Worm (Caenorhabditis elegans) whole organism, L1 larva: ENCODE results near the gene Y7A5A.24.

Experiments
- C04F5.9 ChIP-seq: sonication (generic microtip); optimal IDR thresholded peaks from 2 replicates; lab custom pipeline; 2016; ENCODE audit warnings: missing genetic modification characterization, missing compliant biosample characterization
- C16A3.4 ChIP-seq: fragments of 150-350 bp; optimal IDR thresholded peaks from 2 replicates; lab custom pipeline; 2014; ENCODE audit warnings: missing biosample characterization, missing genetic modification characterization
- aha-1 ChIP-seq: fragments of 150-350 bp; optimal IDR thresholded peaks from 2 replicates; lab custom pipeline; 2014; ENCODE audit warnings: missing biosample characterization, missing genetic modification characterization
- aly-2 ChIP-seq: fragments of 150-350 bp; optimal IDR thresholded peaks from 2 replicates; lab custom pipeline; 2014; ENCODE audit warnings: missing biosample characterization, missing genetic modification characterization
- blmp-1 ChIP-seq: fragments of 150-350 bp; optimal IDR thresholded peaks from 2 replicates; lab custom pipeline; 2014; ENCODE audit warnings: missing biosample characterization, missing genetic modification characterization
- ceh-8 ChIP-seq: fragments of 200-800 bp; sonication (Bioruptor generic); optimal IDR thresholded peaks from 2 replicates; lab custom pipeline; 2018; ENCODE audit warnings: mild to moderate bottlenecking, missing genetic modification characterization, moderate library complexity, missing compliant biosample characterization
- dsc-1 ChIP-seq: sonication (generic microtip); optimal IDR thresholded peaks from 2 replicates; lab custom pipeline; 2016; ENCODE audit warnings: mild to moderate bottlenecking, missing genetic modification characterization, missing compliant biosample characterization
- efl-1 ChIP-seq, 4 experiments: fragments of 150-350 bp; optimal IDR thresholded peaks in 3 of 4; peaks in 1 of 4; 1 replicate in 1 of 4; 2 replicates in 3 of 4; lab custom pipeline; 2014; ENCODE audit warnings: missing biosample characterization in 2 of 4, missing genetic modification characterization in 2 of 4, missing genetic modification reagents in 2 of 4
- egl-27 ChIP-seq, 2 experiments: fragments of 150-350 bp in 1 of 2; sonication (generic microtip); optimal IDR thresholded peaks; 3 replicates each; lab custom pipeline; 2017 to 2018; ENCODE audit warnings: missing biosample characterization in 2 of 2, missing genetic modification characterization in 2 of 2, missing genetic modification reagents in 2 of 2
- elt-2 ChIP-seq: sonication (generic microtip); optimal IDR thresholded peaks from 2 replicates; lab custom pipeline; 2016; ENCODE audit warnings: missing genetic modification characterization, mild to moderate bottlenecking, inconsistent platforms, missing compliant biosample characterization, missing genetic modification reagents
- elt-3 ChIP-seq, 6 experiments: fragments of 150-350 bp in 1 of 6; sonication (generic microtip); optimal IDR thresholded peaks; 2 replicates each; lab custom pipeline; 2017 to 2018; ENCODE audit warnings: missing biosample characterization in 6 of 6, missing genetic modification characterization in 6 of 6, inconsistent platforms in 1 of 6
- fkh-4 ChIP-seq: sonication (generic microtip); optimal IDR thresholded peaks from 2 replicates; lab custom pipeline; 2016; ENCODE audit warnings: missing compliant biosample characterization, missing genetic modification characterization, borderline replicate concordance
- grh-1 ChIP-seq: fragments of 200-800 bp; sonication (Bioruptor generic); IDR thresholded peaks from 2 replicates; pipeline ENCODE4 v1.3.6; 2022; ENCODE audit warnings: missing genetic modification reagents, missing genetic modification characterization, missing compliant biosample characterization
- hlh-17 ChIP-seq: fragments of 200-800 bp; sonication (Bioruptor generic); optimal IDR thresholded peaks from 2 replicates; lab custom pipeline; 2018; ENCODE audit warnings: missing genetic modification characterization, mild to moderate bottlenecking, missing compliant biosample characterization, moderate library complexity, borderline replicate concordance
- hpl-2 ChIP-seq: fragments of 150-350 bp; optimal IDR thresholded peaks from 2 replicates; lab custom pipeline; 2014; ENCODE audit warnings: missing biosample characterization, missing genetic modification reagents, missing genetic modification characterization
- irx-1 ChIP-seq: sonication (generic microtip); optimal IDR thresholded peaks from 2 replicates; lab custom pipeline; 2016; ENCODE audit warnings: missing genetic modification characterization, missing compliant biosample characterization
- isw-1 ChIP-seq: fragments of 200-800 bp; sonication (Bioruptor generic); IDR thresholded peaks from 2 replicates; pipeline ENCODE4 v1.3.6; 2022; ENCODE audit warnings: missing genetic modification characterization, missing compliant biosample characterization
- lin-14 ChIP-seq: fragments of 200-800 bp; sonication (Bioruptor generic); optimal IDR thresholded peaks from 2 replicates; lab custom pipeline; 2018; ENCODE audit warnings: mild to moderate bottlenecking, missing genetic modification characterization, moderate library complexity, missing compliant biosample characterization
- lin-15B ChIP-seq: fragments of 150-350 bp; sonication (generic microtip); optimal IDR thresholded peaks from 3 replicates; lab custom pipeline; 2014; ENCODE audit warnings: missing biosample characterization, missing genetic modification characterization
- lin-35 ChIP-seq, 2 experiments: fragments of 150-350 bp; optimal IDR thresholded peaks; 2 replicates each; lab custom pipeline; 2014; ENCODE audit warnings: missing biosample characterization in 2 of 2, missing genetic modification characterization in 2 of 2, missing genetic modification reagents in 2 of 2
- mab-9 ChIP-seq: fragments of 200-800 bp; sonication (Bioruptor generic); IDR thresholded peaks from 2 replicates; pipeline ENCODE4 v1.3.6; 2022; ENCODE audit warnings: missing genetic modification reagents, missing genetic modification characterization, missing compliant biosample characterization
- mef-2 ChIP-seq: fragments of 150-350 bp; optimal IDR thresholded peaks from 2 replicates; lab custom pipeline; 2014; ENCODE audit warnings: missing biosample characterization, missing genetic modification characterization
- mep-1 ChIP-seq: fragments of 150-350 bp; optimal IDR thresholded peaks from 2 replicates; lab custom pipeline; 2014; ENCODE audit warnings: missing biosample characterization, missing genetic modification characterization
- nhr-11 ChIP-seq: fragments of 150-350 bp; optimal IDR thresholded peaks from 2 replicates; lab custom pipeline; 2014; ENCODE audit warnings: missing biosample characterization, missing genetic modification characterization
- nhr-19 ChIP-seq: fragments of 200-800 bp; sonication (Bioruptor generic); conservative IDR thresholded peaks from 2 replicates; pipeline ENCODE4 v1.3.6; 2022; ENCODE audit warnings: missing genetic modification characterization, missing compliant biosample characterization
- nhr-237 ChIP-seq: fragments of 150-350 bp; optimal IDR thresholded peaks from 2 replicates; lab custom pipeline; 2014; ENCODE audit warnings: missing biosample characterization, missing genetic modification characterization
- nhr-47 ChIP-seq: sonication (generic microtip); optimal IDR thresholded peaks from 2 replicates; lab custom pipeline; 2016; ENCODE audit warnings: mild to moderate bottlenecking, missing genetic modification characterization, moderate library complexity, missing compliant biosample characterization
- nhr-84 ChIP-seq: sonication (generic microtip); optimal IDR thresholded peaks from 2 replicates; lab custom pipeline; 2017; ENCODE audit warnings: missing biosample characterization, missing genetic modification characterization
- pax-3 ChIP-seq: fragments of 200-800 bp; sonication (Bioruptor generic); optimal IDR thresholded peaks from 2 replicates; lab custom pipeline; 2018; ENCODE audit warnings: mild to moderate bottlenecking, missing genetic modification characterization, moderate library complexity, missing compliant biosample characterization
- pqm-1 ChIP-seq: sonication (generic microtip); optimal IDR thresholded peaks from 3 replicates; lab custom pipeline; 2017; ENCODE audit warnings: missing biosample characterization, missing genetic modification characterization
- rnt-1 ChIP-seq: sonication (generic microtip); optimal IDR thresholded peaks from 2 replicates; lab custom pipeline; 2016; ENCODE audit warnings: mild to moderate bottlenecking, missing genetic modification characterization, moderate library complexity, missing compliant biosample characterization
- snpc-4 ChIP-seq: fragments of 150-350 bp; optimal IDR thresholded peaks from 2 replicates; lab custom pipeline; 2014; ENCODE audit warnings: missing biosample characterization, missing genetic modification characterization
- snu-23 ChIP-seq: sonication (generic microtip); optimal IDR thresholded peaks from 2 replicates; lab custom pipeline; 2016; ENCODE audit warnings: missing genetic modification characterization, missing compliant biosample characterization
- sptf-1 ChIP-seq: fragments of 150-350 bp; optimal IDR thresholded peaks from 2 replicates; lab custom pipeline; 2014; ENCODE audit warnings: missing biosample characterization, missing genetic modification characterization
- swsn-7 ChIP-seq: sonication (generic microtip); optimal IDR thresholded peaks from 2 replicates; lab custom pipeline; 2016; ENCODE audit warnings: missing genetic modification characterization, missing compliant biosample characterization
- tlp-1 ChIP-seq: fragments of 150-350 bp; optimal IDR thresholded peaks from 2 replicates; lab custom pipeline; 2014; ENCODE audit warnings: missing biosample characterization, missing genetic modification characterization
- unc-130 ChIP-seq: fragments of 150-350 bp; optimal IDR thresholded peaks from 2 replicates; lab custom pipeline; 2017; ENCODE audit warnings: missing biosample characterization, missing genetic modification characterization, inconsistent platforms
- unc-86 ChIP-seq: sonication (generic microtip); optimal IDR thresholded peaks from 2 replicates; lab custom pipeline; 2016; ENCODE audit warnings: missing genetic modification characterization, missing compliant biosample characterization
- xbp-1 ChIP-seq: sonication (generic microtip); optimal IDR thresholded peaks from 2 replicates; lab custom pipeline; 2016; ENCODE audit warnings: missing genetic modification characterization, missing compliant biosample characterization
- ztf-11 ChIP-seq, 2 experiments: sonication (generic microtip); optimal IDR thresholded peaks; 2 replicates each; lab custom pipeline; 2016 to 2017; ENCODE audit warnings: missing genetic modification characterization in 2 of 2, missing biosample characterization in 1 of 2, missing compliant biosample characterization in 1 of 2

Y7A5A.24 gene

ce11 chrX:15779503-15779902 lies 2.4 kb downstream of the Y7A5A.24 start (continued):
- peak; percentile 7; the same call in 1 of the 2 replicates for TF ChIP-seq nhr-19
- peak; percentile 75 for TF ChIP-seq blmp-1 (tag; lab: Kevin White, UChicago)
- no peak for TF ChIP-seq efl-1 (optimal IDR thresholded peaks at IDR 0.05; lab: Kevin White, UChicago)
- TF ChIP-seq efl-1 (GFP tag; optimal IDR thresholded peaks at IDR 0.05 in 1 of 2; lab: Kevin White, UChicago) = peak in 1 of 2 experiments; percentile 65
- peak in 1 of 2 experiments; percentile 61 for TF ChIP-seq lin-35 (GFP tag; optimal IDR thresholded peaks at IDR 0.05; lab: Kevin White, UChicago)
- no peak for TF ChIP-seq mef-2 (tag; lab: Kevin White, UChicago)
- no peak for TF ChIP-seq snpc-4 (tag; lab: Kevin White, UChicago)
- TF ChIP-seq unc-130 (tag; lab: Kevin White, UChicago) = peak; percentile 55
- TF ChIP-seq nhr-11 (tag; lab: Kevin White, UChicago) = no peak
- no peak for TF ChIP-seq C04F5.9 (tag; lab: Kevin White, UChicago)
- TF ChIP-seq mep-1 (tag; lab: Kevin White, UChicago) = peak; percentile 3
- no peak for TF ChIP-seq dsc-1 (tag; lab: Kevin White, UChicago)
- TF ChIP-seq pax-3 (tag; lab: Kevin White, UChicago) = no peak
- no peak for TF ChIP-seq grh-1
- TF ChIP-seq C16A3.4 (tag; lab: Kevin White, UChicago) = peak; percentile 51

ce11 chrX:15773262-15773908 lies 8.5 kb downstream of the Y7A5A.24 start, which contains the start of gene Y7A5A.13:
TSS of gene Y7A5A.13 (plus strand) at chrX:15773858.
- TF ChIP-seq hpl-2 (GFP tag; lab: Kevin White, UChicago) (no peak), nhr-237 (tag; lab: Kevin White, UChicago) (no peak), egl-27 (tag; optimal IDR thresholded peaks at IDR 0.05; lab: Kevin White, UChicago) (no peak), ztf-11 (tag; optimal IDR thresholded peaks at IDR 0.05; lab: Kevin White, UChicago) (no peak), aly-2 (tag; lab: Kevin White, UChicago) (no peak), isw-1 (GFP tag; lab: Robert Waterston, UW) (no peak), nhr-47 (tag; lab: Kevin White, UChicago) (no peak), blmp-1 (tag; lab: Kevin White, UChicago) (no peak), elt-2 (no peak)

ce11 chrX:15772674-15773073 lies 9.3 kb downstream of the Y7A5A.24 start, which contains the start of gene Y7A5A.2:
TSS of gene Y7A5A.2 (minus strand) at chrX:15772735.
- no peak for TF ChIP-seq sptf-1 (tag; lab: Kevin White, UChicago)
- no peak for TF ChIP-seq irx-1 (tag; lab: Kevin White, UChicago)
- no peak for TF ChIP-seq aha-1 (tag; lab: Kevin White, UChicago)
- no peak for TF ChIP-seq nhr-237 (tag; lab: Kevin White, UChicago)
- no peak for TF ChIP-seq unc-86 (tag; lab: Kevin White, UChicago)
- peak; percentile 87 for TF ChIP-seq blmp-1 (tag; lab: Kevin White, UChicago)
- TF ChIP-seq snu-23 (GFP tag; lab: Kevin White, UChicago) = peak; percentile 1
- TF ChIP-seq fkh-4 = no peak
- no peak for TF ChIP-seq tlp-1 (tag; lab: Kevin White, UChicago)
- peak; percentile 14 for TF ChIP-seq rnt-1
- no peak for TF ChIP-seq nhr-19
- peak in 1 of 6 experiments; percentile 12 for TF ChIP-seq elt-3 (tag; optimal IDR thresholded peaks at IDR 0.05; lab: Kevin White, UChicago)
- TF ChIP-seq unc-130 (tag; lab: Kevin White, UChicago) = peak; percentile 5
- peak; percentile 21 for TF ChIP-seq lin-14 (GFP tag; lab: Kevin White, UChicago)

ce11 chrX:15771411-15771810 lies 10.5 kb downstream of the Y7A5A.24 start, which contains the start of gene Y7A5A.1:
TSS of gene Y7A5A.1 (minus strand) at chrX:15771493.
- TF ChIP-seq lin-15B (tag; lab: Kevin White, UChicago) = no peak
- TF ChIP-seq isw-1 (GFP tag; lab: Robert Waterston, UW) = no peak
- TF ChIP-seq pqm-1 (tag; lab: Kevin White, UChicago) = no peak
- TF ChIP-seq C16A3.4 (tag; lab: Kevin White, UChicago) = no peak
- TF ChIP-seq elt-3 (tag; optimal IDR thresholded peaks at IDR 0.05; lab: Kevin White, UChicago) = no peak
- TF ChIP-seq aly-2 (tag; lab: Kevin White, UChicago) = no peak
- no peak for TF ChIP-seq xbp-1 (tag; lab: Kevin White, UChicago)
- TF ChIP-seq nhr-84 (tag; lab: Kevin White, UChicago) = no peak
- TF ChIP-seq mab-9 = no peak
- peak; percentile 1 for TF ChIP-seq blmp-1 (tag; lab: Kevin White, UChicago)
- no peak for TF ChIP-seq hlh-17
- TF ChIP-seq irx-1 (tag; lab: Kevin White, UChicago) = no peak
- no peak for TF ChIP-seq grh-1
- TF ChIP-seq elt-2 = peak; percentile 26
- no peak for TF ChIP-seq swsn-7 (tag; lab: Kevin White, UChicago)
- no peak for TF ChIP-seq ceh-8 (GFP tag; lab: Kevin White, UChicago)
